Fruit fly (Drosophila melanogaster): ENCODE results near the gene CG4022.

The CG4022 gene

dm6 chr3L:9360217-9360692 lies 50.4 kb downstream of the CG4022 start, which contains the start of gene Pdxk (continued):
- no peak for TF ChIP-seq TFAM (GFP tag; optimal IDR thresholded peaks at IDR 0.05)
- TF ChIP-seq fd102C (GFP tag; optimal IDR thresholded peaks at IDR 0.05) = no peak
- TF ChIP-seq ab (GFP tag; optimal IDR thresholded peaks at IDR 0.05) = no peak
- no peak for TF ChIP-seq aop (GFP tag; IDR thresholded peaks at IDR 0.05)
- TF ChIP-seq phol (tag; optimal IDR thresholded peaks at IDR 0.05) = no peak
- TF ChIP-seq ham (GFP tag; IDR thresholded peaks at IDR 0.05) = no peak
- 0 out of 2 replicates have a peak, but pooled peaks have one; percentile 34 for TF ChIP-seq sna (GFP tag; IDR thresholded peaks at IDR 0.05; ENCODE audit: partially characterized antibody)
- no peak for TF ChIP-seq dati (GFP tag; IDR thresholded peaks at IDR 0.05)
- TF ChIP-seq CG17612 (GFP tag; IDR thresholded peaks at IDR 0.05) = no peak
- no peak for TF ChIP-seq Hr39 (optimal IDR thresholded peaks at IDR 0.05)
- TF ChIP-seq gem (tag; optimal IDR thresholded peaks at IDR 0.05) = no peak
- no peak for TF ChIP-seq Atf3 (GFP tag; optimal IDR thresholded peaks at IDR 0.05)
- TF ChIP-seq al (GFP tag; IDR thresholded peaks at IDR 0.05) = no peak
- peak; percentile 29 for TF ChIP-seq YL-1 (GFP tag; optimal IDR thresholded peaks at IDR 0.05)
- TF ChIP-seq Ssrp (tag; optimal IDR thresholded peaks at IDR 0.05) = no peak
- no peak for TF ChIP-seq CG17912 (GFP tag; optimal IDR thresholded peaks at IDR 0.05)
- TF ChIP-seq Aef1 (GFP tag; IDR thresholded peaks at IDR 0.05) = no peak
- no peak for TF ChIP-seq CG17359 (tag; optimal IDR thresholded peaks at IDR 0.05)
- TF ChIP-seq az2 (GFP tag; optimal IDR thresholded peaks at IDR 0.05) = no peak
- TF ChIP-seq Usf (GFP tag; optimal IDR thresholded peaks at IDR 0.05) = no peak
- TF ChIP-seq CG10654 (GFP tag; optimal IDR thresholded peaks at IDR 0.05) = no peak
- no peak for TF ChIP-seq lola (GFP tag; optimal IDR thresholded peaks at IDR 0.05)
- TF ChIP-seq nom (GFP tag; optimal IDR thresholded peaks at IDR 0.05) = peak; percentile 59
- TF ChIP-seq pros (GFP tag; optimal IDR thresholded peaks at IDR 0.05) = peak; percentile 42
- TF ChIP-seq Oaz (GFP tag; IDR thresholded peaks at IDR 0.05) = no peak
- TF ChIP-seq CG30020 (tag; optimal IDR thresholded peaks at IDR 0.05) = no peak
- TF ChIP-seq CG15601 (tag; optimal IDR thresholded peaks at IDR 0.05) = no peak
- no peak for TF ChIP-seq CG3065 (GFP tag; optimal IDR thresholded peaks at IDR 0.05)
- TF ChIP-seq BEAF-32 (GFP tag; optimal IDR thresholded peaks at IDR 0.05) = peak; percentile 38
- TF ChIP-seq CG43689 (GFP tag; IDR thresholded peaks at IDR 0.05) = no peak

DNA sequence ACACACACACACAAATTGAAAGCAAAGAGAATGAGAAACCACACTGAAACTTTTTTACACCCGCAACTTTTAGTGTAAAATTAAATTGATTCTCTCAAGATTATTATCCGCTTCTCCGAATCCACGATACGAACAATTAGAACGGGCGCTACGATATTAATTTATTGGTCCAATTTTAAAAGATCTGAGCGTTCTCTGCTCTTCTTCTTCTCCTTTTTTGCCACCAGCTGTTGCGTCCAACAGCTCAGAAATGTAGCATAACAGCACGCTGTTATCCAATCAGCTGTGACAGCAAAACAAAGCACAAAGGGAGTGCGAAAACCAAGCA lies 52.0 kb downstream of the CG4022 start, which contains the start of the genes UGP and Svip:
UGP (minus strand) TSS at position 223 of the 328 bp plus-strand sequence.
Svip (plus strand) TSS at position 287 of the 328 bp plus-strand sequence.
- TF ChIP-seq CG33213 (GFP tag; optimal IDR thresholded peaks at IDR 0.05) (no peak), CG17328 (GFP tag; IDR thresholded peaks at IDR 0.05) (no peak), Dll (GFP tag; IDR thresholded peaks at IDR 0.05; ENCODE audit: partially characterized antibody) (peak; percentile 28; the same call in 1 of the 4 replicates), Bteb2 (GFP tag; optimal IDR thresholded peaks at IDR 0.05) (peak; percentile 10), fru (optimal IDR thresholded peaks at IDR 0.05) (no peak), Dfd (GFP tag; optimal IDR thresholded peaks at IDR 0.05) (no peak), gsb-n (tag; optimal IDR thresholded peaks at IDR 0.05) (peak; percentile 45), CG1647 (GFP tag; optimal IDR thresholded peaks at IDR 0.05) (no peak), CG1602 (GFP tag; optimal IDR thresholded peaks at IDR 0.05) (no peak), ham (GFP tag; IDR thresholded peaks at IDR 0.05) (no peak), CG1024 (GFP tag; IDR thresholded peaks at IDR 0.05) (no peak), chn (GFP tag; optimal IDR thresholded peaks at IDR 0.05) (no peak), CG33557 (GFP tag; optimal IDR thresholded peaks at IDR 0.05) (no peak), CG11560 (tag; IDR thresholded peaks at IDR 0.05) (no peak), CG16813 (GFP tag; IDR thresholded peaks at IDR 0.05; ENCODE audit: partially characterized antibody) (no peak), CG13424 (tag; optimal IDR thresholded peaks at IDR 0.05) (no peak), Hmx (GFP tag; optimal IDR thresholded peaks at IDR 0.05) (no peak), insv (GFP tag; optimal IDR thresholded peaks at IDR 0.05) (peak in 1 of 2 experiments; percentile 85), CG12299 (tag; optimal IDR thresholded peaks at IDR 0.05) (peak; percentile 7), klu (GFP tag; IDR thresholded peaks at IDR 0.05) (no peak), CG43689 (GFP tag; IDR thresholded peaks at IDR 0.05) (no peak), CG4360 (GFP tag; IDR thresholded peaks at IDR 0.05) (0 out of 2 replicates have a peak, but pooled peaks have one; percentile 5), al (GFP tag; IDR thresholded peaks at IDR 0.05) (no peak), hbn (GFP tag; IDR thresholded peaks at IDR 0.05; ENCODE audit: partially characterized antibody) (peak; percentile 25; the same call in 1 of the 2 replicates), pum (GFP tag; optimal IDR thresholded peaks at IDR 0.05) (no peak)

Data from whole organism, embryonic.